Fruit fly (Drosophila melanogaster): ENCODE data around the gene Msh6.
A peak's percentile ranks its signal among the peaks of the same experiment; 100 is the strongest.

dm6 chr3L:15107158-15107775 lies 51.1 kb downstream of the Msh6 start:
- TF ChIP-seq Sox102F (GFP tag; optimal IDR thresholded peaks at IDR 0.05) (no peak), dsx (GFP tag; optimal IDR thresholded peaks at IDR 0.05; ENCODE audit: poor library complexity, severe bottlenecking) (peak; percentile 8), CG15336 (GFP tag; IDR thresholded peaks at IDR 0.05) (no peak), Met (GFP tag; optimal IDR thresholded peaks at IDR 0.05) (no peak), Hr4 (GFP tag; optimal IDR thresholded peaks at IDR 0.05) (no peak)
